Worm (Caenorhabditis elegans): ENCODE measurements around the gene dnc-2.
A peak's percentile ranks its signal among the peaks of the same experiment; 100 is the strongest.

The dnc-2 gene

DNA sequence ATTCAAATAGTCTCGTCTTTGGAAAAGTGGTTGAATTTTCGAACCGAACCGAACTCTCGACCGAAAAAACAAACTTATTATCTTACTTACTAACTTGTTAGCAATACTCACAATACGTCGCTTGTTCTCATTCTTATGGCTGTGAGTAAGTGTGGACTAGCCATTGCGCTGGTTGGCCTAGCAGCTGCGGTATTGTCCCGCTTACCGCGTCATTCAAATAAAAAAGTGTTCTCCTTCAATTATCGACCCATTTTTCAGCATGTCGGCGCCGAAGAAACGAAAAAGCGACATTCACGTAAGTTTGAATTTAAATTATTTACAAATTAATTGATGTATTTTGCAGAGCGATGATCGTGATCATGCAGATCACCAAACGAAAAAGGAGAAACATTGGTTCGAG lies 33.5 kb upstream of the dnc-2 start:
- TF ChIP-seq aly-1 (tag; optimal IDR thresholded peaks at IDR 0.05) = no peak
- TF ChIP-seq B0310.2 (tag; optimal IDR thresholded peaks at IDR 0.05) = no peak
- no peak for TF ChIP-seq F13C5.2 (tag; optimal IDR thresholded peaks at IDR 0.05)
- TF ChIP-seq hnd-1 (tag; optimal IDR thresholded peaks at IDR 0.05) = no peak

- TF ChIP-seq tbx-37 (GFP tag; conservative IDR thresholded peaks at IDR 0.05) = no peak
- peak; percentile 2 for TF ChIP-seq F13C5.2 (tag; optimal IDR thresholded peaks at IDR 0.05)
- peak; percentile 49 for TF ChIP-seq hmg-4 (GFP tag; optimal IDR thresholded peaks at IDR 0.05)
Observed at ce11 chrIII:5958172-5958886, 32.8 kb upstream of the dnc-2 start, which contains the start of the genes nono-1 and nop-1. TSS of gene nono-1 (minus strand) at chrIII:5958246. TSS of gene nop-1 (plus strand) at chrIII:5958722.

ce11 chrIII:5953913-5954290 lies 28.3 kb upstream of the dnc-2 start:
- no peak for TF ChIP-seq flt-1 (GFP tag; IDR thresholded peaks at IDR 0.05)
- TF ChIP-seq pes-1 (GFP tag; IDR thresholded peaks at IDR 0.05) = no peak
- no peak for TF ChIP-seq ets-7 (tag; optimal IDR thresholded peaks at IDR 0.05)
- TF ChIP-seq tbx-11 (GFP tag; IDR thresholded peaks at IDR 0.05) = 0 out of 2 replicates have a peak, but pooled peaks have one; percentile 21
- peak; percentile 2 for TF ChIP-seq ceh-13 (GFP tag; optimal IDR thresholded peaks at IDR 0.05)

DNA sequence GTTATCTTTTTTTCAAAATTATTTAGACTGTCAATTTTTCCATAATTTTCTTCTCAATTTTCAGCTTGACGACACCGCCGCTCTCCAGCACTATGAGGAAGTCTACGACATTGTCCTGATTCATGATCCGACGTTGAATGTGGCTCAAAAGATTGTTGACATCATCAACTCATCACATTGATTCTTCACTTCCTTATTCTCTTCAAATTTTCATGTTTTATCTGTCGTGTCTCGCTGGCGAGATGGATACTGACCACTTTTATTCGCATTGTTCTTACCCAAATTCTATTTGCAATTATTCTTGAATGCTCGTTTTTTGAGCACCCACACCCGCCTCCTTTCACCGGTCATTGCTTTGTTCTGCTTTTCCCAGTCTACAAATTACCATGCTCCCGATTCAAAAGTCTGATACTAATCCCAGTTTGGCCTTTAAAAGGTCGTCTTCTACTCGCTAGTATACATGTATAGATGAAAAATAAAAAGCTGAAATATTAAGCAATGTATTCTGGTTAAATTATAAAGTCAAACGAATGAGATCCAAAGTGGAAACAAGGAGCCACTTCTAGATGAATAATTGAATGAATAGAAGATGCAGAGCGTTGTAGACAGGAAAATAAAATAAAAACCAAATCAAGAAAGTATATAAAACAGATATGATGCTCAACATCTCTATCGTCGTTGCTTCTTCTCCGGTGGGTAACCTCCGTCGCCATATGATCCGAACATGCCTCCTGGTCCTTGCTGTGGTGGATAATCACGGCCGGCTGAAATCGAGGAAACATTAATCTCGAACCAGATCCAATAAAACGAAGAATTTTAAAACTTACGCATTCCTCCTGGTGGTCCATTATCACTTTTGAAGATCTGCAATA lies 27.7 kb upstream of the dnc-2 start:
- TF ChIP-seq pes-1 (GFP tag; IDR thresholded peaks at IDR 0.05) = no peak
- no peak for TF ChIP-seq aly-1 (tag; optimal IDR thresholded peaks at IDR 0.05)
- no peak for TF ChIP-seq flt-1 (GFP tag; IDR thresholded peaks at IDR 0.05)
- TF ChIP-seq F13C5.2 (tag; optimal IDR thresholded peaks at IDR 0.05) = no peak
- TF ChIP-seq scrt-1 (GFP tag; IDR thresholded peaks at IDR 0.05) = no peak
- no peak for TF ChIP-seq tbx-11 (GFP tag; IDR thresholded peaks at IDR 0.05)
- no peak for TF ChIP-seq ceh-13 (GFP tag; optimal IDR thresholded peaks at IDR 0.05)
- no peak for TF ChIP-seq ets-7 (tag; optimal IDR thresholded peaks at IDR 0.05)

- TF ChIP-seq tbx-11 (GFP tag; IDR thresholded peaks at IDR 0.05) = no peak
- TF ChIP-seq hnd-1 (tag; optimal IDR thresholded peaks at IDR 0.05) = no peak
- no peak for TF ChIP-seq tra-4 (tag; optimal IDR thresholded peaks at IDR 0.05)
- no peak for TF ChIP-seq hmbx-1 (tag; optimal IDR thresholded peaks at IDR 0.05)
- no peak for TF ChIP-seq sea-1 (GFP tag; conservative IDR thresholded peaks at IDR 0.05)
- no peak for TF ChIP-seq tbx-37 (GFP tag; conservative IDR thresholded peaks at IDR 0.05)
- no peak for TF ChIP-seq pes-1 (GFP tag; IDR thresholded peaks at IDR 0.05)
- TF ChIP-seq ceh-13 (GFP tag; optimal IDR thresholded peaks at IDR 0.05) = no peak
- no peak for TF ChIP-seq B0310.2 (tag; optimal IDR thresholded peaks at IDR 0.05)
- TF ChIP-seq scrt-1 (GFP tag; IDR thresholded peaks at IDR 0.05) = no peak
- no peak for TF ChIP-seq aly-1 (tag; optimal IDR thresholded peaks at IDR 0.05)
- no peak for TF ChIP-seq hmg-4 (GFP tag; optimal IDR thresholded peaks at IDR 0.05)
Observed at ce11 chrIII:5951589-5952378, 26.2 kb upstream of the dnc-2 start.

- TF ChIP-seq ceh-36 (tag; optimal IDR thresholded peaks at IDR 0.05) (no peak), F13C5.2 (tag; optimal IDR thresholded peaks at IDR 0.05) (no peak), flt-1 (GFP tag; IDR thresholded peaks at IDR 0.05) (no peak), ceh-13 (GFP tag; optimal IDR thresholded peaks at IDR 0.05) (no peak), pes-1 (GFP tag; IDR thresholded peaks at IDR 0.05) (no peak), ets-7 (tag; optimal IDR thresholded peaks at IDR 0.05) (no peak), ama-1 (optimal IDR thresholded peaks at IDR 0.05) (no peak), hmbx-1 (tag; optimal IDR thresholded peaks at IDR 0.05) (no peak), hnd-1 (tag; optimal IDR thresholded peaks at IDR 0.05) (no peak), aly-1 (tag; optimal IDR thresholded peaks at IDR 0.05) (no peak), B0310.2 (tag; optimal IDR thresholded peaks at IDR 0.05) (no peak), tra-4 (tag; optimal IDR thresholded peaks at IDR 0.05) (no peak), hmg-4 (GFP tag; optimal IDR thresholded peaks at IDR 0.05) (no peak), tbx-37 (GFP tag; conservative IDR thresholded peaks at IDR 0.05) (no peak), scrt-1 (GFP tag; IDR thresholded peaks at IDR 0.05) (no peak), sea-1 (GFP tag; conservative IDR thresholded peaks at IDR 0.05) (no peak), tbx-11 (GFP tag; IDR thresholded peaks at IDR 0.05) (no peak)
Observed at ce11 chrIII:5950756-5951345, 25.3 kb upstream of the dnc-2 start.

- TF ChIP-seq ets-7 (tag; optimal IDR thresholded peaks at IDR 0.05) (no peak), F13C5.2 (tag; optimal IDR thresholded peaks at IDR 0.05) (no peak), hnd-1 (tag; optimal IDR thresholded peaks at IDR 0.05) (no peak), hmbx-1 (tag; optimal IDR thresholded peaks at IDR 0.05) (no peak), B0310.2 (tag; optimal IDR thresholded peaks at IDR 0.05) (no peak), flt-1 (GFP tag; IDR thresholded peaks at IDR 0.05) (no peak)
Observed at ce11 chrIII:5949817-5950216, 24.3 kb upstream of the dnc-2 start.
